Fruit fly (Drosophila melanogaster): ENCODE results near the gene CG6729.

CG6729 gene

DNA sequence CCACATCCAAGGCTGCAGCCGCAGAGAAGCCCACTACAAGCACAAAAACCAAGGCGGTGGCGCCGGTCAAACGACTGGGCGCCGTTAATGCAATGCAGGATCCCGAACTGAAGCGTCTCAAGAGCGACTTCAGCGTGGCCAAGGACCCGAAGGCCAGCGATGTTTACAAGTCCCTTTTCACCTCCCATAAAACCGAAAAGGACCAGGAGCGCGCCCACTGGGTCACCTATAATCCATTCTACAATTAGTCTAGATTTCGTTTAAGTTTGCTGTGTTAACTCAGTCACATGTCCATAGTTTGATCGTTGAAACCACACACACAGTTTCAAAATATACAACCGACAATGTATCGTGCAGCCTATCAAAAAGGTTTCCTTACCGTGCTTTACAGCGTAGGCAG lies 13.8 kb downstream of the CG6729 start, which contains the start of gene CG17118:
CG17118 (plus strand) TSS at position 301 of the 400 bp plus-strand sequence.
- TF ChIP-seq pzg (GFP tag; optimal IDR thresholded peaks at IDR 0.05), result no peak
- no peak for TF ChIP-seq Dek (tag; optimal IDR thresholded peaks at IDR 0.05)
- no peak for TF ChIP-seq sd (tag; optimal IDR thresholded peaks at IDR 0.05)
- TF ChIP-seq fd96Cb (tag; optimal IDR thresholded peaks at IDR 0.05), result no peak
- TF ChIP-seq CG7357 (GFP tag; IDR thresholded peaks at IDR 0.05), result no peak
- TF ChIP-seq shn (GFP tag; optimal IDR thresholded peaks at IDR 0.05), result no peak
- TF ChIP-seq CG33557 (GFP tag; optimal IDR thresholded peaks at IDR 0.05), result no peak
- TF ChIP-seq CG17186 (GFP tag; optimal IDR thresholded peaks at IDR 0.05), result no peak
- TF ChIP-seq CG18599 (GFP tag; optimal IDR thresholded peaks at IDR 0.05), result no peak
- no peak for TF ChIP-seq nau (GFP tag; optimal IDR thresholded peaks at IDR 0.05)
- TF ChIP-seq Xbp1 (GFP tag; optimal IDR thresholded peaks at IDR 0.05), result no peak
- TF ChIP-seq danr (GFP tag; IDR thresholded peaks at IDR 0.05), result no peak

DNA sequence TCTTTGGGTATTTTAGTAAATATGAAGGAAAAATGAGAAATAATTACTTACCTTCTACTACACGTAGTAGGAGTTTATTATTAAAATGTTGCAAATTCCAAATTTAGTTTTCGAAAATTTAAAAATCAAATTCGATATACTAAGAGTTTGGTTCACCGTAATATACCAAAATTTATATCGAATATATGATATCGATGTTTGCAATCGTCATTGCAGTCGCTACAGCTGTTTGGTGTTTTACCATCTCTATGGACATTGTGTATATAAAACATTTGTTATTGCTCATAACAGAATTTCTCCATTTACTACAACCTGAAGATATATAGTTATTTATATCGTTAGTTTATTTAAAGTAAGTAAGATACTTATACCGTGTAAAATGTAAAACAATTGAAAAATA lies 15.0 kb downstream of the CG6729 start, which contains the start of gene CG6443:
CG6443 (plus strand) TSS at position 228 of the 400 bp plus-strand sequence.
- TF ChIP-seq ap (GFP tag; IDR thresholded peaks at IDR 0.05) (no peak), CG12942 (GFP tag; optimal IDR thresholded peaks at IDR 0.05) (no peak), CG7928 (GFP tag; optimal IDR thresholded peaks at IDR 0.05) (no peak), zen (tag; optimal IDR thresholded peaks at IDR 0.05) (no peak), CG13624 (GFP tag; optimal IDR thresholded peaks at IDR 0.05) (no peak), zfh1 (GFP tag; IDR thresholded peaks at IDR 0.05) (no peak), CG9215 (GFP tag; IDR thresholded peaks at IDR 0.05) (no peak), Bteb2 (GFP tag; optimal IDR thresholded peaks at IDR 0.05) (no peak), Tbp (GFP tag; optimal IDR thresholded peaks at IDR 0.05) (no peak), CG16863 (GFP tag; optimal IDR thresholded peaks at IDR 0.05) (no peak), CG11247 (GFP tag; IDR thresholded peaks at IDR 0.05) (no peak), CG5180 (GFP tag; optimal IDR thresholded peaks at IDR 0.05) (no peak), vnd (GFP tag; IDR thresholded peaks at IDR 0.05; ENCODE audit: partially characterized antibody) (peak; percentile 58; the same call in 1 of the 3 replicates), lov (optimal IDR thresholded peaks at IDR 0.05) (no peak), lov (GFP tag; IDR thresholded peaks at IDR 0.05) (no peak), vvl (GFP tag; IDR thresholded peaks at IDR 0.05) (no peak), luna (GFP tag; optimal IDR thresholded peaks at IDR 0.05) (no peak), dysf (GFP tag; IDR thresholded peaks at IDR 0.05) (no peak), Six4 (GFP tag; optimal IDR thresholded peaks at IDR 0.05) (no peak), slbo (GFP tag; IDR thresholded peaks at IDR 0.05) (no peak), CG11398 (GFP tag; optimal IDR thresholded peaks at IDR 0.05) (no peak), CG15601 (tag; optimal IDR thresholded peaks at IDR 0.05) (peak; percentile 16), hb (GFP tag; IDR thresholded peaks at IDR 0.05; ENCODE audit: partially characterized antibody) (0 out of 3 replicates have a peak, but pooled peaks have one; percentile 20), pan (optimal IDR thresholded peaks at IDR 0.05) (no peak), pan (GFP tag; optimal IDR thresholded peaks at IDR 0.05 in 1 of 2, IDR thresholded peaks at IDR 0.05 in 1 of 2) (no peak), nmo (GFP tag; optimal IDR thresholded peaks at IDR 0.05) (peak; percentile 37), CG8388 (GFP tag; optimal IDR thresholded peaks at IDR 0.05) (no peak), CG13287 (GFP tag; IDR thresholded peaks at IDR 0.05; ENCODE audit: partially characterized antibody) (peak; percentile 90), Doc3 (GFP tag; IDR thresholded peaks at IDR 0.05; ENCODE audit: partially characterized antibody) (peak; percentile 81), CG10267 (tag; optimal IDR thresholded peaks at IDR 0.05) (peak; percentile 20), Jarid2 (GFP tag; optimal IDR thresholded peaks at IDR 0.05) (no peak), bbx (GFP tag; IDR thresholded peaks at IDR 0.05; ENCODE audit: partially characterized antibody) (peak; percentile 68), Vsx1 (GFP tag; optimal IDR thresholded peaks at IDR 0.05) (no peak), CG33213 (GFP tag; optimal IDR thresholded peaks at IDR 0.05) (no peak), dan (GFP tag; IDR thresholded peaks at IDR 0.05) (no peak), CG11560 (tag; IDR thresholded peaks at IDR 0.05) (peak; percentile 97), CG12104 (GFP tag; optimal IDR thresholded peaks at IDR 0.05) (no peak), ewg (GFP tag; optimal IDR thresholded peaks at IDR 0.05) (no peak)

Data from whole organism, embryonic.